Fruit fly (Drosophila melanogaster) whole organism, embryonic: Measurements from ENCODE around the gene mop.

Experiments
- CG1024 ChIP-seq: fragments of 200-800 bp; sonication (Bioruptor generic); IDR thresholded peaks from 2 replicates; pipeline ENCODE4 v1.3.6; 2022; ENCODE audit warnings: missing biosample characterization, missing genetic modification characterization
- CG10462 ChIP-seq: fragments of 200-800 bp; sonication (Bioruptor generic); optimal IDR thresholded peaks from 2 replicates; lab custom pipeline; 2016; ENCODE audit warnings: missing biosample characterization, missing genetic modification characterization
- CG10543 ChIP-seq: fragments of 200-800 bp; sonication (Bioruptor generic); optimal IDR thresholded peaks from 3 replicates; lab custom pipeline; 2017; ENCODE audit warnings: missing biosample characterization, mild to moderate bottlenecking, missing genetic modification characterization, moderate library complexity
- CG10959 ChIP-seq: fragments of 200-800 bp; sonication (Bioruptor generic); IDR thresholded peaks from 2 replicates; pipeline ENCODE4 v1.3.6; 2022; ENCODE audit warnings: missing biosample characterization, missing genetic modification characterization
- CG11456 ChIP-seq: fragments of 200-800 bp; sonication (Bioruptor generic); IDR thresholded peaks from 3 replicates; pipeline ENCODE4 v1.3.6; 2022; ENCODE audit warnings: missing biosample characterization, missing genetic modification characterization
- CG11504 ChIP-seq: fragments of 200-800 bp; sonication (Bioruptor generic); optimal IDR thresholded peaks from 3 replicates; lab custom pipeline; 2019; ENCODE audit warnings: missing biosample characterization, mild to moderate bottlenecking, missing genetic modification characterization, moderate library complexity
- CG11560 ChIP-seq: fragments of 200-800 bp; sonication (Bioruptor generic); IDR thresholded peaks from 3 replicates; pipeline ENCODE4 v1.3.6; 2022; ENCODE audit warnings: missing biosample characterization, missing genetic modification characterization
- CG12744 ChIP-seq: fragments of 200-800 bp; sonication (Bioruptor generic); optimal IDR thresholded peaks from 2 replicates; lab custom pipeline; 2016; ENCODE audit warnings: missing biosample characterization, missing genetic modification characterization
- CG12769 ChIP-seq: fragments of 200-800 bp; sonication (Bioruptor generic); optimal IDR thresholded peaks from 2 replicates; lab custom pipeline; 2019; ENCODE audit warnings: missing biosample characterization, mild to moderate bottlenecking, missing genetic modification characterization, moderate library complexity
- CG16863 ChIP-seq: fragments of 200-800 bp; sonication (Bioruptor generic); optimal IDR thresholded peaks from 3 replicates; lab custom pipeline; 2016; ENCODE audit warnings: missing biosample characterization, missing genetic modification characterization
- CG17385 ChIP-seq: fragments of 200-800 bp; sonication (Bioruptor generic); optimal IDR thresholded peaks from 3 replicates; lab custom pipeline; 2018; ENCODE audit warnings: missing biosample characterization, mild to moderate bottlenecking, missing genetic modification characterization
- CG18011 ChIP-seq: fragments of 200-800 bp; sonication (Bioruptor generic); optimal IDR thresholded peaks from 2 replicates; lab custom pipeline; 2017; ENCODE audit warnings: missing biosample characterization, missing genetic modification characterization, mild to moderate bottlenecking, moderate library complexity, missing genotype
- CG18476 ChIP-seq: fragments of 200-800 bp; sonication (Bioruptor generic); optimal IDR thresholded peaks from 2 replicates; lab custom pipeline; 2016; ENCODE audit warnings: missing biosample characterization, mild to moderate bottlenecking, missing genetic modification characterization
- CG18599 ChIP-seq: fragments of 200-800 bp; sonication (Bioruptor generic); optimal IDR thresholded peaks from 3 replicates; lab custom pipeline; 2017; ENCODE audit warnings: missing biosample characterization, missing genetic modification characterization, mild to moderate bottlenecking, moderate library complexity, missing genetic modification reagents
- CG2889 ChIP-seq: fragments of 200-800 bp; sonication (Bioruptor generic); IDR thresholded peaks from 3 replicates; pipeline ENCODE4 v1.3.6; 2022; ENCODE audit warnings: missing biosample characterization, missing genetic modification characterization
- CG4820 ChIP-seq: fragments of 200-800 bp; sonication (Bioruptor generic); optimal IDR thresholded peaks from 3 replicates; lab custom pipeline; 2016; ENCODE audit warnings: missing biosample characterization, missing genetic modification characterization
- CG5180 ChIP-seq: fragments of 200-800 bp; sonication (Bioruptor generic); optimal IDR thresholded peaks from 3 replicates; lab custom pipeline; 2017; ENCODE audit warnings: missing biosample characterization, missing genetic modification characterization, mild to moderate bottlenecking, moderate library complexity, missing genetic modification reagents
- CG6175 ChIP-seq: fragments of 200-800 bp; sonication (Bioruptor generic); IDR thresholded peaks from 3 replicates; pipeline ENCODE4 v1.3.6; 2022; ENCODE audit warnings: missing biosample characterization, missing genetic modification characterization
- CG6854 ChIP-seq: fragments of 200-800 bp; sonication (Bioruptor generic); optimal IDR thresholded peaks from 3 replicates; lab custom pipeline; 2017; ENCODE audit warnings: missing biosample characterization, mild to moderate bottlenecking, missing genetic modification characterization
- GATAe ChIP-seq: fragments of 200-800 bp; sonication (Bioruptor generic); conservative IDR thresholded peaks from 2 replicates; pipeline ENCODE4 v1.3.6; 2022; ENCODE audit warnings: missing biosample characterization, missing genetic modification characterization
- HmgZ ChIP-seq: fragments of 200-800 bp; sonication (Bioruptor generic); optimal IDR thresholded peaks from 2 replicates; lab custom pipeline; 2018; ENCODE audit warnings: missing biosample characterization, mild to moderate bottlenecking, missing genetic modification characterization
- MBD-R2 ChIP-seq: fragments of 200-800 bp; sonication (Bioruptor generic); IDR thresholded peaks from 2 replicates; pipeline ENCODE4 v1.3.6; 2022; ENCODE audit warnings: missing biosample characterization, missing genetic modification characterization
- NC2α ChIP-seq: fragments of 200-800 bp; sonication (Bioruptor generic); optimal IDR thresholded peaks from 2 replicates; lab custom pipeline; 2016; ENCODE audit warnings: missing biosample characterization, missing genetic modification characterization
- Neu2 ChIP-seq: fragments of 200-800 bp; sonication (Bioruptor generic); optimal IDR thresholded peaks from 3 replicates; lab custom pipeline; 2016; ENCODE audit warnings: missing biosample characterization, missing genetic modification characterization, borderline replicate concordance
- Nf-YA ChIP-seq: fragments of 200-800 bp; sonication (Bioruptor generic); IDR thresholded peaks from 2 replicates; pipeline ENCODE4 v1.3.6; 2022; ENCODE audit warnings: missing biosample characterization, missing genetic modification characterization
- Nf-YB ChIP-seq: fragments of 200-800 bp; sonication (Bioruptor generic); optimal IDR thresholded peaks from 3 replicates; lab custom pipeline; 2019; ENCODE audit warnings: missing biosample characterization, mild to moderate bottlenecking, missing genetic modification characterization, moderate library complexity
- Sox100B ChIP-seq: fragments of 200-800 bp; sonication (Bioruptor generic); optimal IDR thresholded peaks from 3 replicates; lab custom pipeline; 2018; ENCODE audit warnings: missing biosample characterization, mild to moderate bottlenecking, missing genetic modification characterization
- Sry-β ChIP-seq: fragments of 200-800 bp; sonication (Bioruptor generic); optimal IDR thresholded peaks from 2 replicates; lab custom pipeline; 2018; ENCODE audit warnings: missing biosample characterization, mild to moderate bottlenecking, missing genetic modification characterization, moderate library complexity
- Taf1 ChIP-seq: fragments of 200-800 bp; sonication (Bioruptor generic); IDR thresholded peaks from 2 replicates; pipeline ENCODE4 v1.3.6; 2022; ENCODE audit warnings: missing biosample characterization, missing genetic modification characterization
- abd-A ChIP-seq: fragments of 200-800 bp; sonication (Bioruptor generic); optimal IDR thresholded peaks from 3 replicates; lab custom pipeline; 2019; ENCODE audit warnings: missing biosample characterization, mild to moderate bottlenecking, missing genetic modification characterization, moderate library complexity
- al ChIP-seq: fragments of 200-800 bp; sonication (Bioruptor generic); IDR thresholded peaks from 2 replicates; pipeline ENCODE4 v1.3.6; 2022; ENCODE audit warnings: missing biosample characterization, missing genetic modification characterization
- amos ChIP-seq: fragments of 200-800 bp; sonication (Bioruptor generic); IDR thresholded peaks from 2 replicates; pipeline ENCODE4 v1.3.6; 2022; ENCODE audit warnings: missing biosample characterization, missing genetic modification characterization; ENCODE audit not compliant: partially characterized antibody
- ara ChIP-seq: fragments of 200-800 bp; sonication (Bioruptor generic); IDR thresholded peaks from 2 replicates; pipeline ENCODE4 v1.3.6; 2022; ENCODE audit warnings: missing biosample characterization, missing genetic modification characterization
- br ChIP-seq: fragments of >200 bp; optimal IDR thresholded peaks from 2 replicates; lab custom pipeline; 2017
- cas ChIP-seq: fragments of 200-800 bp; sonication (Bioruptor generic); IDR thresholded peaks from 2 replicates; pipeline ENCODE4 v1.3.6; 2022; ENCODE audit warnings: missing biosample characterization, missing genetic modification characterization
- croc ChIP-seq: fragments of 200-800 bp; sonication (Bioruptor generic); conservative IDR thresholded peaks from 3 replicates; pipeline ENCODE4 v1.3.6; 2022; ENCODE audit warnings: missing biosample characterization, missing genetic modification characterization
- eve ChIP-seq, 2 experiments: fragments of >200 bp; optimal IDR thresholded peaks; 2 replicates each; lab custom pipeline; 2017; ENCODE audit warnings: missing biosample characterization in 2 of 2, missing genetic modification characterization in 2 of 2
- exex ChIP-seq: fragments of 200-800 bp; sonication (Bioruptor generic); optimal IDR thresholded peaks from 4 replicates; lab custom pipeline; 2018; ENCODE audit warnings: missing biosample characterization, mild to moderate bottlenecking, missing genetic modification characterization, moderate library complexity
- fd102C ChIP-seq: fragments of 200-800 bp; sonication (Bioruptor generic); optimal IDR thresholded peaks from 2 replicates; lab custom pipeline; 2018; ENCODE audit warnings: missing biosample characterization, mild to moderate bottlenecking, missing genetic modification characterization, moderate library complexity
- fd96Cb ChIP-seq: fragments of 200-800 bp; sonication (Bioruptor generic); optimal IDR thresholded peaks from 2 replicates; lab custom pipeline; 2018; ENCODE audit warnings: missing biosample characterization, mild to moderate bottlenecking, missing genetic modification characterization, moderate library complexity
- h ChIP-seq: fragments of >200 bp; optimal IDR thresholded peaks from 2 replicates; lab custom pipeline; 2017
- jumu ChIP-seq: fragments of 200-800 bp; sonication (Bioruptor generic); optimal IDR thresholded peaks from 3 replicates; lab custom pipeline; 2016; ENCODE audit warnings: missing biosample characterization, missing genetic modification characterization
- kah ChIP-seq: fragments of 200-800 bp; sonication (Bioruptor generic); optimal IDR thresholded peaks from 2 replicates; lab custom pipeline; 2018; ENCODE audit warnings: missing biosample characterization, mild to moderate bottlenecking, missing genetic modification characterization
- klu ChIP-seq: fragments of 200-800 bp; sonication (Bioruptor generic); IDR thresholded peaks from 2 replicates; pipeline ENCODE4 v1.3.6; 2022; ENCODE audit warnings: missing biosample characterization, missing genetic modification characterization
- lov ChIP-seq, 2 experiments: fragments of 200-800 bp in 1 of 2; fragments of >200 bp in 1 of 2; sonication (Bioruptor generic) in 1 of 2; IDR thresholded peaks in 1 of 2; optimal IDR thresholded peaks in 1 of 2; 2 replicates in 1 of 2; 3 replicates in 1 of 2; pipeline versions ENCODE4 v1.3.6 to Lab custom; 2017 to 2022; ENCODE audit warnings: missing biosample characterization in 1 of 2, missing genetic modification characterization in 1 of 2
- nerfin-1 ChIP-seq: fragments of 200-800 bp; sonication (Bioruptor generic); optimal IDR thresholded peaks from 3 replicates; lab custom pipeline; 2019; ENCODE audit warnings: missing biosample characterization, mild to moderate bottlenecking, missing genetic modification characterization, moderate library complexity
- phol ChIP-seq: fragments of 200-800 bp; sonication (Bioruptor generic); optimal IDR thresholded peaks from 3 replicates; lab custom pipeline; 2018; ENCODE audit warnings: missing biosample characterization, mild to moderate bottlenecking, missing genetic modification characterization, moderate library complexity
- repo ChIP-seq: fragments of 200-800 bp; sonication (Bioruptor generic); optimal IDR thresholded peaks from 2 replicates; lab custom pipeline; 2016; ENCODE audit warnings: missing biosample characterization, missing genetic modification characterization
- vfl ChIP-seq: fragments of 200-800 bp; sonication (Bioruptor generic); optimal IDR thresholded peaks from 2 replicates; lab custom pipeline; 2016; ENCODE audit warnings: missing biosample characterization, missing genetic modification characterization
- wek ChIP-seq: fragments of 200-800 bp; sonication (Bioruptor generic); optimal IDR thresholded peaks from 3 replicates; lab custom pipeline; 2018; ENCODE audit warnings: missing biosample characterization, mild to moderate bottlenecking, missing genetic modification characterization, moderate library complexity

The mop gene

dm6 chr3L:14790127-14790589 is 14.2 kb upstream of the mop start (continued):
- TF ChIP-seq Taf1 (GFP tag; lab: Robert Waterston, UW), result peak; percentile 69
- no peak for TF ChIP-seq Sox100B (GFP tag; lab: Kevin White, UChicago)
- peak; percentile 87 for TF ChIP-seq jumu (GFP tag; lab: Kevin White, UChicago)
- TF ChIP-seq h (lab: Kevin White, UChicago), result no peak
- peak; percentile 80 for TF ChIP-seq CG16863 (GFP tag; lab: Kevin White, UChicago)
- peak; percentile 18 for TF ChIP-seq kah
- TF ChIP-seq nerfin-1, result no peak
- peak; percentile 72 for TF ChIP-seq al (GFP tag; lab: Robert Waterston, UW)
- peak; percentile 47 for TF ChIP-seq fd96Cb
- TF ChIP-seq CG10543 (GFP tag; lab: Kevin White, UChicago), result no peak
- TF ChIP-seq eve (GFP tag; optimal IDR thresholded peaks at IDR 0.05; lab: Kevin White, UChicago), result no peak
- TF ChIP-seq phol (tag; lab: Kevin White, UChicago), result peak; percentile 75
- TF ChIP-seq Sry-β (GFP tag; lab: Kevin White, UChicago), result peak; percentile 28
- 0 out of 2 replicates have a peak, but pooled peaks have one; percentile 27 for TF ChIP-seq CG1024 (GFP tag; lab: Robert Waterston, UW)
- TF ChIP-seq CG10462 (GFP tag; lab: Kevin White, UChicago), result peak; percentile 74
- TF ChIP-seq CG11504 (tag; lab: Kevin White, UChicago), result no peak
- no peak; the same call in 1 of the 2 replicates for TF ChIP-seq GATAe
- no peak for TF ChIP-seq abd-A (tag; lab: Kevin White, UChicago)
- TF ChIP-seq CG4820 (GFP tag; lab: Kevin White, UChicago), result peak; percentile 66
- peak; percentile 79 for TF ChIP-seq CG18599 (GFP tag; lab: Kevin White, UChicago)
- TF ChIP-seq Nf-YB (GFP tag; lab: Kevin White, UChicago), result no peak
- no peak for TF ChIP-seq CG12769 (tag; lab: Kevin White, UChicago)
- no peak for TF ChIP-seq CG6854 (GFP tag; lab: Kevin White, UChicago)
- peak; percentile 65 for TF ChIP-seq vfl
- TF ChIP-seq croc (GFP tag; lab: Robert Waterston, UW), result peak; percentile 61; the same call in 2 of the 3 replicates
- TF ChIP-seq CG5180 (GFP tag; lab: Kevin White, UChicago), result peak; percentile 48
- TF ChIP-seq amos, result peak; percentile 78
- TF ChIP-seq wek, result peak; percentile 42
- TF ChIP-seq CG12744 (GFP tag; lab: Kevin White, UChicago), result peak; percentile 62
- peak; percentile 67 for TF ChIP-seq CG17385 (GFP tag; lab: Kevin White, UChicago)
- 0 out of 3 replicates have a peak, but pooled peaks have one; percentile 54 for TF ChIP-seq CG2889 (GFP tag; lab: Robert Waterston, UW)
- peak; percentile 57; the same call in 1 of the 2 replicates for TF ChIP-seq CG10959 (GFP tag; lab: Robert Waterston, UW)
- TF ChIP-seq MBD-R2 (GFP tag; lab: Robert Waterston, UW), result peak; percentile 77
- TF ChIP-seq NC2α (GFP tag; lab: Kevin White, UChicago), result peak; percentile 64
- TF ChIP-seq fd102C, result peak; percentile 18
- TF ChIP-seq CG18476 (GFP tag; lab: Kevin White, UChicago), result peak; percentile 81
- TF ChIP-seq CG11456, result peak; percentile 76
- peak; percentile 71 for TF ChIP-seq CG18011 (GFP tag; lab: Kevin White, UChicago)
- TF ChIP-seq Neu2 (GFP tag; lab: Kevin White, UChicago), result peak; percentile 66
- no peak for TF ChIP-seq br (lab: Kevin White, UChicago)
- peak; percentile 69; the same call in 1 of the 2 replicates for TF ChIP-seq ara (GFP tag; lab: Robert Waterston, UW)
- TF ChIP-seq CG6175, result peak; percentile 62; the same call in 1 of the 3 replicates
- TF ChIP-seq repo (GFP tag; lab: Kevin White, UChicago), result peak; percentile 81
- TF ChIP-seq Nf-YA (GFP tag; lab: Robert Waterston, UW), result 0 out of 2 replicates have a peak, but pooled peaks have one; percentile 34
- TF ChIP-seq klu, result peak; percentile 82
- peak; percentile 59; the same call in 1 of the 2 replicates for TF ChIP-seq cas (GFP tag; lab: Robert Waterston, UW)
- no peak for TF ChIP-seq lov (optimal IDR thresholded peaks at IDR 0.05; lab: Kevin White, UChicago)
- peak; percentile 61; the same call in 1 of the 3 replicates for TF ChIP-seq lov (GFP tag; IDR thresholded peaks at IDR 0.05; lab: Robert Waterston, UW)
- no peak for TF ChIP-seq exex
- peak; percentile 83 for TF ChIP-seq HmgZ (tag; lab: Kevin White, UChicago)
- peak; percentile 67; the same call in 2 of the 3 replicates for TF ChIP-seq CG11560 (tag; lab: Robert Waterston, UW)
